Fruit fly (Drosophila melanogaster) whole organism, prepupa: ENCODE measurements around the gene Chd3.
"Not testable (repeated sequence)": the region's sequence is repeated elsewhere in the genome, so short reads cannot be mapped to it uniquely, and the experiment has no call there.

Source experiments
- Blimp-1 ChIP-seq: fragments of 200-800 bp; sonication (Bioruptor generic); optimal IDR thresholded peaks from 3 replicates; lab custom pipeline; 2017; ENCODE audit warnings: missing biosample characterization, missing genetic modification characterization, mild to moderate bottlenecking, moderate library complexity, missing genetic modification reagents
- CG10631 ChIP-seq: fragments of 200-800 bp; sonication (Bioruptor generic); optimal IDR thresholded peaks from 2 replicates; lab custom pipeline; 2016; ENCODE audit warnings: missing biosample characterization, missing genetic modification characterization
- CG10669 ChIP-seq: fragments of 200-800 bp; sonication (Bioruptor generic); optimal IDR thresholded peaks from 3 replicates; lab custom pipeline; 2018; ENCODE audit warnings: missing biosample characterization, mild to moderate bottlenecking, missing genetic modification characterization, moderate library complexity
- CG11902 ChIP-seq: fragments of 200-800 bp; sonication (Bioruptor generic); optimal IDR thresholded peaks from 3 replicates; lab custom pipeline; 2016; ENCODE audit warnings: missing biosample characterization, missing genetic modification characterization
- CG16779 ChIP-seq: fragments of 200-800 bp; sonication (Bioruptor generic); optimal IDR thresholded peaks from 3 replicates; lab custom pipeline; 2017; ENCODE audit warnings: missing biosample characterization, mild to moderate bottlenecking, missing genetic modification characterization
- CG31627 ChIP-seq: fragments of 200-800 bp; sonication (Bioruptor generic); optimal IDR thresholded peaks from 3 replicates; lab custom pipeline; 2016; ENCODE audit warnings: missing biosample characterization, missing genetic modification characterization
- CG32006 ChIP-seq: fragments of 200-800 bp; sonication (Bioruptor generic); optimal IDR thresholded peaks from 3 replicates; lab custom pipeline; 2017; ENCODE audit warnings: missing biosample characterization, mild to moderate bottlenecking, missing genetic modification characterization
- CG3919 ChIP-seq: fragments of 200-800 bp; sonication (Bioruptor generic); optimal IDR thresholded peaks from 3 replicates; lab custom pipeline; 2016; ENCODE audit warnings: missing biosample characterization, missing genetic modification characterization
- CG6276 ChIP-seq: fragments of 200-800 bp; sonication (Bioruptor generic); optimal IDR thresholded peaks from 2 replicates; lab custom pipeline; 2017; ENCODE audit warnings: missing biosample characterization, mild to moderate bottlenecking, missing genetic modification characterization
- CG6792 ChIP-seq: fragments of 200-800 bp; sonication (Bioruptor generic); optimal IDR thresholded peaks from 3 replicates; lab custom pipeline; 2016; ENCODE audit warnings: missing biosample characterization, missing genetic modification characterization
- CG7368 ChIP-seq: fragments of 200-800 bp; sonication (Bioruptor generic); optimal IDR thresholded peaks from 3 replicates; lab custom pipeline; 2016; ENCODE audit warnings: missing biosample characterization, missing genetic modification characterization
- Eip75B ChIP-seq: fragments of 200-800 bp; sonication (Bioruptor generic); optimal IDR thresholded peaks from 3 replicates; lab custom pipeline; 2016; ENCODE audit warnings: missing biosample characterization, missing genetic modification characterization
- Eip78C ChIP-seq: fragments of 200-800 bp; sonication (Bioruptor generic); peaks from one replicate; lab custom pipeline; 2016; ENCODE audit warnings: missing biosample characterization, missing genetic modification characterization
- Ets96B ChIP-seq: fragments of 200-800 bp; optimal IDR thresholded peaks from 2 replicates; lab custom pipeline; 2019; ENCODE audit warnings: missing biosample characterization, mild to moderate bottlenecking, missing genetic modification characterization, moderate library complexity
- Hr39 ChIP-seq: fragments of 200-800 bp; sonication (Bioruptor generic); optimal IDR thresholded peaks from 2 replicates; lab custom pipeline; 2016; ENCODE audit warnings: missing biosample characterization, missing genetic modification characterization
- Lpt ChIP-seq: fragments of 200-800 bp; sonication (Bioruptor generic); optimal IDR thresholded peaks from 3 replicates; lab custom pipeline; 2016; ENCODE audit warnings: missing biosample characterization, missing genetic modification characterization
- Met ChIP-seq: fragments of 200-800 bp; sonication (Bioruptor generic); optimal IDR thresholded peaks from 3 replicates; lab custom pipeline; 2016; ENCODE audit warnings: missing biosample characterization, missing genetic modification characterization
- Sox102F ChIP-seq: fragments of 200-800 bp; sonication (Bioruptor generic); optimal IDR thresholded peaks from 2 replicates; lab custom pipeline; 2016; ENCODE audit warnings: missing biosample characterization, mild to moderate bottlenecking, missing genetic modification characterization
- Sox14 ChIP-seq: fragments of 200-800 bp; sonication (Bioruptor generic); optimal IDR thresholded peaks from 3 replicates; lab custom pipeline; 2016; ENCODE audit warnings: missing biosample characterization, missing genetic modification characterization
- acj6 ChIP-seq: fragments of 200-800 bp; sonication (Bioruptor generic); optimal IDR thresholded peaks from 3 replicates; lab custom pipeline; 2016; ENCODE audit warnings: missing biosample characterization, missing genetic modification characterization
- cyc ChIP-seq: fragments of 200-800 bp; sonication (Bioruptor generic); optimal IDR thresholded peaks from 3 replicates; lab custom pipeline; 2016; ENCODE audit warnings: missing biosample characterization, missing genetic modification characterization
- eg ChIP-seq: fragments of 200-800 bp; sonication (Bioruptor generic); IDR thresholded peaks from 3 replicates; pipeline ENCODE4 v1.3.6; 2022; ENCODE audit warnings: missing biosample characterization, missing genetic modification characterization
- fd85E ChIP-seq: fragments of 200-800 bp; sonication (Bioruptor generic); optimal IDR thresholded peaks from 3 replicates; lab custom pipeline; 2016; ENCODE audit warnings: missing biosample characterization, missing genetic modification characterization
- fkh ChIP-seq: fragments of 200-800 bp; sonication (Bioruptor generic); optimal IDR thresholded peaks from 3 replicates; lab custom pipeline; 2017; ENCODE audit warnings: missing biosample characterization, mild to moderate bottlenecking, missing genetic modification characterization, moderate library complexity
- pdm3 ChIP-seq: fragments of 200-800 bp; sonication (Bioruptor generic); optimal IDR thresholded peaks from 3 replicates; lab custom pipeline; 2016; ENCODE audit warnings: missing biosample characterization, missing genetic modification characterization
- ss ChIP-seq, 2 experiments: fragments of 200-800 bp; sonication (Bioruptor generic); optimal IDR thresholded peaks; 2 replicates in 1 of 2; 3 replicates in 1 of 2; lab custom pipeline; 2017 to 2018; ENCODE audit warnings: mild to moderate bottlenecking in 2 of 2, missing biosample characterization in 2 of 2, missing genetic modification characterization in 2 of 2, moderate library complexity in 1 of 2
- svp ChIP-seq: fragments of 200-800 bp; sonication (Bioruptor generic); peaks from one replicate; lab custom pipeline; 2016; ENCODE audit warnings: missing biosample characterization, missing genetic modification characterization
- topi ChIP-seq: fragments of 200-800 bp; sonication (Bioruptor generic); optimal IDR thresholded peaks from 3 replicates; lab custom pipeline; 2016; ENCODE audit warnings: missing biosample characterization, missing genetic modification characterization
- vri ChIP-seq: fragments of 200-800 bp; sonication (Bioruptor generic); optimal IDR thresholded peaks from 3 replicates; lab custom pipeline; 2016; ENCODE audit warnings: missing biosample characterization, mild to moderate bottlenecking, missing genetic modification characterization

Gene Chd3

dm6 chr3L:19483007-19483406 is 36.0 kb downstream of the Chd3 start:
- no peak for TF ChIP-seq Met (GFP tag; lab: Kevin White, UChicago)
- no peak for TF ChIP-seq CG11902 (GFP tag; lab: Kevin White, UChicago)
- no peak for TF ChIP-seq acj6 (GFP tag; lab: Kevin White, UChicago)
- TF ChIP-seq CG31627 (GFP tag; lab: Kevin White, UChicago): no peak
- TF ChIP-seq Ets96B (tag; lab: Kevin White, UChicago): no peak
- no peak for TF ChIP-seq CG16779 (tag; lab: Kevin White, UChicago)
- TF ChIP-seq Eip75B: no peak
- no peak for TF ChIP-seq ss (GFP tag; optimal IDR thresholded peaks at IDR 0.05; lab: Kevin White, UChicago)
- TF ChIP-seq Hr39: no peak
- TF ChIP-seq pdm3 (GFP tag; lab: Kevin White, UChicago): no peak
- no peak for TF ChIP-seq Lpt (GFP tag; lab: Kevin White, UChicago)
- TF ChIP-seq CG10631 (GFP tag; lab: Kevin White, UChicago): no peak
- TF ChIP-seq fd85E (GFP tag; lab: Kevin White, UChicago): no peak

dm6 chr3L:19486398-19486797 is 39.4 kb downstream of the Chd3 start, which contains the start of gene brv1:
Gene brv1, minus strand, starts transcription at chr3L:19486498.
- TF ChIP-seq CG7368 (GFP tag; lab: Kevin White, UChicago) (no peak), CG31627 (GFP tag; lab: Kevin White, UChicago) (no peak), CG11902 (GFP tag; lab: Kevin White, UChicago) (no peak), Sox14 (GFP tag; lab: Kevin White, UChicago) (no peak), eg (GFP tag; lab: Robert Waterston, UW) (no peak), cyc (GFP tag; lab: Kevin White, UChicago) (no peak), topi (GFP tag; lab: Kevin White, UChicago) (no peak), vri (GFP tag; lab: Kevin White, UChicago) (no peak), Sox102F (GFP tag; lab: Kevin White, UChicago) (no peak), CG6792 (no peak), pdm3 (GFP tag; lab: Kevin White, UChicago) (no peak), CG10669 (GFP tag; lab: Kevin White, UChicago) (no peak), Blimp-1 (no peak), CG6276 (GFP tag; lab: Kevin White, UChicago) (no peak), CG3919 (GFP tag; lab: Kevin White, UChicago) (no peak), ss (GFP tag; optimal IDR thresholded peaks at IDR 0.05; lab: Kevin White, UChicago) (no peak)
- TF ChIP-seq, all 60 proteins: peak for 0

- TF ChIP-seq Blimp-1; CG6276 (GFP tag; lab: Kevin White, UChicago); CG31627 (GFP tag; lab: Kevin White, UChicago): not testable (repeated sequence)
- TF ChIP-seq, all 60 proteins: peak for 0; not testable (repeated sequence) for 60
Observed at dm6 chr3L:19487260-19487659, 40.3 kb downstream of the Chd3 start, which contains the start of gene CG32212. Gene CG32212, plus strand, starts transcription at chr3L:19487560.

dm6 chr3L:19494954-19495353 is 48.0 kb downstream of the Chd3 start:
- TF ChIP-seq svp (GFP tag; lab: Kevin White, UChicago): peak; percentile 32
- TF ChIP-seq CG10669 (GFP tag; lab: Kevin White, UChicago): no peak

- peak; percentile 80 for TF ChIP-seq svp (GFP tag; lab: Kevin White, UChicago)
- peak; percentile 71 for TF ChIP-seq fkh (GFP tag; lab: Kevin White, UChicago)
- TF ChIP-seq Eip78C (GFP tag; lab: Kevin White, UChicago): peak; percentile 44
- no peak for TF ChIP-seq Lpt (GFP tag; lab: Kevin White, UChicago)
Observed at dm6 chr3L:19495991-19496588, 49.1 kb downstream of the Chd3 start.

dm6 chr3L:19496600-19496999 is 49.6 kb downstream of the Chd3 start:
- TF ChIP-seq CG32006 (GFP tag; lab: Kevin White, UChicago): peak; percentile 6
- peak; percentile 78 for TF ChIP-seq svp (GFP tag; lab: Kevin White, UChicago)
- no peak for TF ChIP-seq CG11902 (GFP tag; lab: Kevin White, UChicago)
